Fruit fly (Drosophila melanogaster) whole organism, embryonic: ENCODE results near the gene Kat60.
A peak's percentile ranks its signal among the peaks of the same experiment; 100 is the strongest.

Experiments used
- Adf1 ChIP-seq: fragments of 200-800 bp; sonication (Bioruptor generic); IDR thresholded peaks from 2 replicates; pipeline ENCODE4 v1.3.6; 2022; ENCODE audit warnings: missing biosample characterization, missing genetic modification characterization
- Atf6 ChIP-seq: fragments of 200-800 bp; sonication (Bioruptor generic); IDR thresholded peaks from 2 replicates; pipeline ENCODE4 v1.3.6; 2022; ENCODE audit warnings: missing biosample characterization, missing genetic modification characterization
- BEAF-32 ChIP-seq: fragments of 200-800 bp; sonication (Bioruptor generic); optimal IDR thresholded peaks from 3 replicates; lab custom pipeline; 2017; ENCODE audit warnings: missing biosample characterization, missing genetic modification characterization, mild to moderate bottlenecking, moderate library complexity, missing genetic modification reagents
- CG11456 ChIP-seq: fragments of 200-800 bp; sonication (Bioruptor generic); IDR thresholded peaks from 3 replicates; pipeline ENCODE4 v1.3.6; 2022; ENCODE audit warnings: missing biosample characterization, missing genetic modification characterization
- CG12769 ChIP-seq: fragments of 200-800 bp; sonication (Bioruptor generic); optimal IDR thresholded peaks from 2 replicates; lab custom pipeline; 2019; ENCODE audit warnings: missing biosample characterization, mild to moderate bottlenecking, missing genetic modification characterization, moderate library complexity
- CG13296 ChIP-seq: fragments of 200-800 bp; sonication (Bioruptor generic); optimal IDR thresholded peaks from 3 replicates; lab custom pipeline; 2018; ENCODE audit warnings: missing biosample characterization, mild to moderate bottlenecking, missing genetic modification characterization
- CG13894 ChIP-seq: fragments of 200-800 bp; sonication (Bioruptor generic); optimal IDR thresholded peaks from 3 replicates; lab custom pipeline; 2018; ENCODE audit warnings: missing biosample characterization, mild to moderate bottlenecking, missing genetic modification characterization, moderate library complexity
- CG14050 ChIP-seq: fragments of 200-800 bp; sonication (Bioruptor generic); IDR thresholded peaks from 3 replicates; pipeline ENCODE4 v1.3.6; 2022; ENCODE audit warnings: missing biosample characterization, missing genetic modification characterization
- CG17912 ChIP-seq: fragments of 200-800 bp; sonication (Bioruptor generic); optimal IDR thresholded peaks from 2 replicates; lab custom pipeline; 2018; ENCODE audit warnings: missing biosample characterization, mild to moderate bottlenecking, missing genetic modification characterization
- CG2120 ChIP-seq: fragments of 200-800 bp; sonication (Bioruptor generic); optimal IDR thresholded peaks from 3 replicates; lab custom pipeline; 2016; ENCODE audit warnings: missing biosample characterization, missing genetic modification characterization
- CG2129 ChIP-seq: fragments of 200-800 bp; sonication (Bioruptor generic); IDR thresholded peaks from 2 replicates; pipeline ENCODE4 v1.3.6; 2022; ENCODE audit warnings: missing biosample characterization, missing genetic modification characterization; ENCODE audit not compliant: partially characterized antibody
- CG2199 ChIP-seq: fragments of 200-800 bp; sonication (Bioruptor generic); IDR thresholded peaks from 3 replicates; pipeline ENCODE4 v1.3.6; 2022; ENCODE audit warnings: missing biosample characterization, missing genetic modification characterization
- CG3847 ChIP-seq: fragments of 200-800 bp; sonication (Bioruptor generic); IDR thresholded peaks from 2 replicates; pipeline ENCODE4 v1.3.6; 2022; ENCODE audit warnings: missing biosample characterization, missing genetic modification characterization
- CG7786 ChIP-seq: fragments of 200-800 bp; sonication (Bioruptor generic); optimal IDR thresholded peaks from 2 replicates; lab custom pipeline; 2016; ENCODE audit warnings: missing biosample characterization, missing genetic modification characterization
- CG9215 ChIP-seq: fragments of 200-800 bp; sonication (Bioruptor generic); IDR thresholded peaks from 2 replicates; pipeline ENCODE4 v1.3.6; 2022; ENCODE audit warnings: missing biosample characterization, missing genetic modification characterization
- CG9609 ChIP-seq: fragments of 200-800 bp; sonication (Bioruptor generic); optimal IDR thresholded peaks from 3 replicates; lab custom pipeline; 2016; ENCODE audit warnings: missing biosample characterization, missing genetic modification characterization
- CG9932 ChIP-seq: fragments of 200-800 bp; sonication (Bioruptor generic); IDR thresholded peaks from 2 replicates; pipeline ENCODE4 v1.3.6; 2022; ENCODE audit warnings: missing biosample characterization, missing genetic modification characterization
- CkIIα-i1 ChIP-seq: fragments of 200-800 bp; sonication (Bioruptor generic); IDR thresholded peaks from 2 replicates; pipeline ENCODE4 v1.3.6; 2022; ENCODE audit warnings: missing biosample characterization, missing genetic modification characterization
- D19B ChIP-seq: fragments of 200-800 bp; sonication (Bioruptor generic); optimal IDR thresholded peaks from 2 replicates; lab custom pipeline; 2017; ENCODE audit warnings: missing biosample characterization, mild to moderate bottlenecking, missing genetic modification characterization
- Drgx ChIP-seq: fragments of 200-800 bp; sonication (Bioruptor generic); IDR thresholded peaks from 2 replicates; pipeline ENCODE4 v1.3.6; 2022; ENCODE audit warnings: missing biosample characterization, missing genetic modification characterization
- Eip74EF ChIP-seq, 2 experiments: fragments of 200-800 bp in 1 of 2; fragments of >200 bp in 1 of 2; sonication (Bioruptor generic) in 1 of 2; optimal IDR thresholded peaks; 2 replicates each; lab custom pipeline; 2017 to 2019; ENCODE audit warnings: missing biosample characterization in 2 of 2, missing genetic modification characterization in 2 of 2, mild to moderate bottlenecking in 1 of 2, moderate library complexity in 1 of 2
- Ets65A ChIP-seq: fragments of 200-800 bp; sonication (Bioruptor generic); peaks from one replicate; lab custom pipeline; 2016; ENCODE audit warnings: missing biosample characterization, missing genetic modification characterization
- Hey ChIP-seq: fragments of 200-800 bp; sonication (Bioruptor generic); optimal IDR thresholded peaks from 3 replicates; lab custom pipeline; 2018; ENCODE audit warnings: missing biosample characterization, mild to moderate bottlenecking, missing genetic modification characterization
- Hr3 ChIP-seq: fragments of 200-800 bp; sonication (Bioruptor generic); optimal IDR thresholded peaks from 3 replicates; lab custom pipeline; 2016; ENCODE audit warnings: missing biosample characterization, missing genetic modification characterization
- NfI ChIP-seq: fragments of 200-800 bp; sonication (Bioruptor generic); optimal IDR thresholded peaks from 3 replicates; lab custom pipeline; 2018; ENCODE audit warnings: missing biosample characterization, mild to moderate bottlenecking, missing genetic modification characterization, moderate library complexity
- Oaz ChIP-seq: fragments of 200-800 bp; sonication (Bioruptor generic); IDR thresholded peaks from 2 replicates; pipeline ENCODE4 v1.3.6; 2022; ENCODE audit warnings: missing biosample characterization, missing genetic modification characterization
- PHDP ChIP-seq: fragments of 200-800 bp; sonication (Bioruptor generic); optimal IDR thresholded peaks from 3 replicates; lab custom pipeline; 2018; ENCODE audit warnings: missing biosample characterization, mild to moderate bottlenecking, missing genetic modification characterization, moderate library complexity
- Trl ChIP-seq, 3 experiments: fragments of >200 bp in 2 of 3; fragments of 200-800 bp in 1 of 3; sonication (Bioruptor generic) in 1 of 3; optimal IDR thresholded peaks; 2 replicates in 1 of 3; 3 replicates in 2 of 3; lab custom pipeline; 2016 to 2017; ENCODE audit warnings: missing biosample characterization in 1 of 3, missing genetic modification characterization in 1 of 3
- ash1 ChIP-seq: fragments of 200-800 bp; sonication (Bioruptor generic); optimal IDR thresholded peaks from 2 replicates; lab custom pipeline; 2018; ENCODE audit warnings: missing biosample characterization, mild to moderate bottlenecking, missing genetic modification characterization
- cato ChIP-seq: fragments of 200-800 bp; sonication (Bioruptor generic); optimal IDR thresholded peaks from 2 replicates; lab custom pipeline; 2016; ENCODE audit warnings: missing biosample characterization, missing genetic modification characterization, borderline replicate concordance
- chm ChIP-seq: fragments of 200-800 bp; sonication (Bioruptor generic); IDR thresholded peaks from 2 replicates; pipeline ENCODE4 v1.3.6; 2022; ENCODE audit warnings: missing biosample characterization, missing genetic modification characterization
- crol ChIP-seq: fragments of 200-800 bp; sonication (Bioruptor generic); IDR thresholded peaks from 2 replicates; pipeline ENCODE4 v1.3.6; 2022; ENCODE audit warnings: missing biosample characterization, missing genetic modification characterization
- dati ChIP-seq: fragments of 200-800 bp; sonication (Bioruptor generic); IDR thresholded peaks from 2 replicates; pipeline ENCODE4 v1.3.6; 2022; ENCODE audit warnings: missing biosample characterization, missing genetic modification characterization
- gro ChIP-seq: fragments of 200-800 bp; sonication (Bioruptor generic); optimal IDR thresholded peaks from 2 replicates; lab custom pipeline; 2016; ENCODE audit warnings: missing biosample characterization, missing genetic modification characterization
- kay ChIP-seq: fragments of 200-800 bp; sonication (Bioruptor generic); optimal IDR thresholded peaks from 2 replicates; lab custom pipeline; 2016; ENCODE audit warnings: missing biosample characterization, missing genetic modification characterization
- nom ChIP-seq: fragments of 200-800 bp; sonication (Bioruptor generic); optimal IDR thresholded peaks from 2 replicates; lab custom pipeline; 2017; ENCODE audit warnings: missing biosample characterization, missing genetic modification characterization, mild to moderate bottlenecking, moderate library complexity, missing genetic modification reagents
- onecut ChIP-seq: fragments of 200-800 bp; sonication (Bioruptor generic); IDR thresholded peaks from 2 replicates; pipeline ENCODE4 v1.3.6; 2022; ENCODE audit warnings: missing biosample characterization, missing genetic modification characterization
- psq ChIP-seq: fragments of 200-800 bp; sonication (Bioruptor generic); optimal IDR thresholded peaks from 2 replicates; lab custom pipeline; 2017; ENCODE audit warnings: missing biosample characterization, missing genetic modification characterization
- sens ChIP-seq: fragments of 200-800 bp; sonication (Bioruptor generic); peaks from one replicate; lab custom pipeline; 2016; ENCODE audit warnings: missing biosample characterization, missing genetic modification characterization
- sens-2 ChIP-seq: fragments of 200-800 bp; sonication (Bioruptor generic); IDR thresholded peaks from 2 replicates; pipeline ENCODE4 v1.3.6; 2022; ENCODE audit warnings: missing biosample characterization, missing genetic modification characterization
- seq ChIP-seq: fragments of 200-800 bp; sonication (Bioruptor generic); IDR thresholded peaks from 2 replicates; pipeline ENCODE4 v1.3.6; 2022; ENCODE audit warnings: missing biosample characterization, missing genetic modification characterization
- sima ChIP-seq: fragments of 200-800 bp; sonication (Bioruptor generic); optimal IDR thresholded peaks from 2 replicates; lab custom pipeline; 2016; ENCODE audit warnings: missing biosample characterization, missing genetic modification characterization
- so ChIP-seq: fragments of 200-800 bp; sonication (Bioruptor generic); IDR thresholded peaks from 3 replicates; pipeline ENCODE4 v1.3.6; 2022; ENCODE audit warnings: missing biosample characterization, missing genetic modification characterization
- tna ChIP-seq: fragments of 200-800 bp; sonication (Bioruptor generic); IDR thresholded peaks from 2 replicates; pipeline ENCODE4 v1.3.6; 2022; ENCODE audit warnings: missing biosample characterization, missing genetic modification characterization; ENCODE audit not compliant: partially characterized antibody
- zfh1 ChIP-seq: fragments of 200-800 bp; sonication (Bioruptor generic); IDR thresholded peaks from 3 replicates; pipeline ENCODE4 v1.3.6; 2022; ENCODE audit warnings: missing biosample characterization, missing genetic modification characterization

Kat60 gene

DNA sequence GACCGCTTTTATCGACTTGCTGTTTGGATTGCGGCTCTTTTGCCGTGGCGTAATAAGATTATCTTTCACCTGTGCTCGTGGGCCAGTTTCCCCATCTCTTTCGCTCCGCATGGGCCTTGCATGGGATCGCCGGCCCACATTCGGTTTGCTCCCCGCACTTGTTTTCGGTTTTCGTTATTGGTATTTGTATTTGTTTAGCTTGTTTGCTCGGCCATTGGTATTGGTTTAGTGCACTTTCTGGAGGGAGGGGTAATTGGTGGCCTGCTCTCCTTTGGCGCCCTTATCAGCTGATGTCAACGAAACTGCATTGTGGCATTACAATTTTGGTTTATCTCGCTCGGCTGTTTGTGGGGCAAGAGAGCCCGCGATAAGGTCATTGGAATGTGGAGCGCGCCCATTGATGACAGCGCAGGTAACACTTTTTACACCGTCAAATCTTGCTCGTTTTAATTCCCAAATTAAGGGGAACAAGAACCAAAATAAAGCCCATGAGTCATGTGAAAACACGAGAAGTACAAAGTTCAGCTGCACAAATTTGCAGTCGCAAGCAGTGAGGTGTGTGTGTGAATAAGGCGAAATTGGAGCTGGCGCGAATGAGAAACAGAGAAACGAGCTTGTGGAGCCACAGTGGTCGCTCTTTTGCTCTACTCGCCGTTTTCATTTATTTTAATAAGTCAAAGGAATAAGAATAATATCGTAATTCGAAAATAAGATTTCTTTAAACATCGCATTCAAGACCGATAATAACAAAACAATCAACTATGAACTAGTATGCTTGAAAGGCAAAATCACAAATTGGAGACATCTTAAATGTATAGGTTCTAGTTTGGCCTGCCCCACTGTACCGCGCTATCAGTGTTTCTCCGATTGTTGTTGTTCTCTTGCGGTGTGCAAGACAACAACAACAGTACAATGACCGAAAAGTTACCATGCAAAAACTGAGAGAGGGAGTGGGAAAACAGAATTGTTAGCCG lies 16.4 kb downstream of the Kat60 start (continued):
- TF ChIP-seq CG3847: peak; percentile 48
- TF ChIP-seq Drgx (GFP tag; lab: Robert Waterston, UW): peak; percentile 90
- peak; percentile 91 for TF ChIP-seq Hey
- no peak for TF ChIP-seq BEAF-32 (GFP tag; lab: Kevin White, UChicago)
- peak; percentile 55 for TF ChIP-seq CG9932
- no peak for TF ChIP-seq gro (GFP tag; lab: Kevin White, UChicago)
- TF ChIP-seq sima (GFP tag; lab: Kevin White, UChicago): peak; percentile 94
- TF ChIP-seq CG9215 (GFP tag; lab: Robert Waterston, UW): peak; percentile 38; the same call in 1 of the 2 replicates
- no peak for TF ChIP-seq tna (GFP tag; lab: Robert Waterston, UW)
- TF ChIP-seq Eip74EF (GFP tag; optimal IDR thresholded peaks at IDR 0.05; lab: Kevin White, UChicago): peak in 1 of 2 experiments; percentile 89
- TF ChIP-seq CG13296 (GFP tag; lab: Kevin White, UChicago): peak; percentile 73
- peak; percentile 100 for TF ChIP-seq chm (GFP tag; lab: Robert Waterston, UW)
- no peak for TF ChIP-seq CkIIα-i1 (GFP tag; lab: Robert Waterston, UW)
- peak; percentile 96 for TF ChIP-seq dati (GFP tag; lab: Robert Waterston, UW)
- peak; percentile 96 for TF ChIP-seq CG7786
- TF ChIP-seq Trl (optimal IDR thresholded peaks at IDR 0.05; lab: Kevin White, UChicago): no peak
- TF ChIP-seq Trl (GFP tag; optimal IDR thresholded peaks at IDR 0.05; lab: Kevin White, UChicago): peak; percentile 99

DNA sequence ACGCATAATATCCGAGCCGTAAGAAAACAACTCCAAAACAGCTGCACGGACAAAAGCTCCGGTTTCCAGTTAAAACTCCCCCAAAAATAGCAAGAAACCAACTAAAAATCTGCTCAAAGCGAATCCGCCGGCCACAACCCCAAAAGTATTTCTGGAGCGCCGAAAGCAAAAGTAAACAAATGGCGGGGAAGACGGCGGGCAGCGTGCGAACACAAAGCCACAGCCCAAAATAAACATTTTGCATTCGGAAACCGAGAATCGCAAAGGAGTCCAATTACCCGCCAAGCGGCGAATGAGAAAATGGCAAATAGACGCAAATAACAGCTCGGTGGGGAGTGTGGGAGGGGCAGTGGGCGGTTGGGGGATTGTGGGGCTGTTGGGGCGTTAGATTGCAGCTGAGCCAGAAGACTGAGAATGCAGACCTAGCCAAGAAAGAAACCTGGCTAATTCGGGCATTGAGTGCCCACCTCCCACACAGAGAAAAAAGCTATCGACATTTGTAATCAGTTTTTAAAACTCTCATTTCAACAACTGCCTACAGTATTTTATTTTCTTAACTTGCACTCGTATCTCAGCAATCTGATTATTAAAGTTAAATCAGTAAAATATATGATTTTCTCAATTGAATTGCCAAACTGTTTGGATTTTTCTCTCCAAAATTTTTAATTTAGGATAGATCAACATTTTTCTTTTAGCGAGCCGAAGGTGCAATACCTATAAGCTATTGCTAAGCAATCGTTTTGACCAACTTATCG lies 17.7 kb downstream of the Kat60 start:
- TF ChIP-seq NfI (GFP tag; lab: Kevin White, UChicago) (no peak), CG13894 (tag; lab: Kevin White, UChicago) (no peak), sens-2 (GFP tag; lab: Robert Waterston, UW) (no peak), crol (0 out of 2 replicates have a peak, but pooled peaks have one; percentile 37), so (GFP tag; lab: Robert Waterston, UW) (0 out of 3 replicates have a peak, but pooled peaks have one; percentile 29), CG9609 (GFP tag; lab: Kevin White, UChicago) (no peak), kay (no peak), seq (GFP tag; lab: Robert Waterston, UW) (peak; percentile 36; the same call in 1 of the 2 replicates), CG2129 (GFP tag; lab: Robert Waterston, UW) (no peak), CG11456 (GFP tag; lab: Robert Waterston, UW) (0 out of 3 replicates have a peak, but pooled peaks have one; percentile 28), zfh1 (GFP tag; lab: Robert Waterston, UW) (0 out of 3 replicates have a peak, but pooled peaks have one; percentile 29), CG2199 (GFP tag; lab: Robert Waterston, UW) (0 out of 3 replicates have a peak, but pooled peaks have one; percentile 19), CG2120 (GFP tag; lab: Kevin White, UChicago) (no peak), PHDP (no peak), sens (GFP tag; lab: Kevin White, UChicago) (peak; percentile 59), CG14050 (GFP tag; lab: Robert Waterston, UW) (no peak)

DNA sequence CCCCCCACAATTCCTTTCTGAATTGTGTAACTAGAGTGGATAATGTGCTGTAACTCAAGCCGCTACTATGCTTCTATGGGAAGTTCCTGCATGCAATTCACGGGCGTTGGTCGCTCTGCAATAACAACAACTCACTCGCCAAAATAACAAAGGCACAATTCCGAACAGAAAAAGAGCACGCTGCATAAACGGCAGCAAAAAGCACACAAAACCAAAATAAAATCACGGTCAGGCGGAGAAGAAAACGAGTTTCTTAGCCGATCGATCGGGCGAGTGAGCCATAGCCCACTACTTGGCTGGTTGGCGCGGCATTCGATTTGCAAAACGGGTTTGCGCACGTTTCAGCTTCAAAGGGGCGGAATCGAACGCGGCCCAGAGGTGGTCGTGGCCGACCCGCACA lies 18.7 kb downstream of the Kat60 start:
- TF ChIP-seq Oaz (no peak), CG11456 (GFP tag; lab: Robert Waterston, UW) (no peak), CG12769 (peak; percentile 38), nom (GFP tag; lab: Kevin White, UChicago) (peak; percentile 58), psq (no peak), Ets65A (GFP tag; lab: Kevin White, UChicago) (peak; percentile 62), onecut (peak; percentile 67), Atf6 (GFP tag; lab: Robert Waterston, UW) (no peak), cato (GFP tag; lab: Kevin White, UChicago) (no peak), ash1 (GFP tag; lab: Kevin White, UChicago) (no peak), Adf1 (GFP tag; lab: Robert Waterston, UW) (no peak), Hr3 (no peak), CG17912 (GFP tag; lab: Kevin White, UChicago) (no peak), D19B (GFP tag; lab: Kevin White, UChicago) (no peak)
